Fruit fly (Drosophila melanogaster) Kc167 (cell line): ENCODE measurements around the gene CG15432.

Experiments used
- Myc ChIP-seq: fragments of >200 bp; optimal IDR thresholded peaks from 2 replicates; lab custom pipeline; 2017; ENCODE audit warnings: missing external identifiers
- Sin3A ChIP-seq: fragments of >200 bp; optimal IDR thresholded peaks from 2 replicates; lab custom pipeline; 2018; ENCODE audit warnings: missing external identifiers
- h ChIP-seq: fragments of >200 bp; optimal IDR thresholded peaks from 3 replicates; lab custom pipeline; 2018; ENCODE audit warnings: missing external identifiers
- insv ChIP-seq: fragments of >200 bp; optimal IDR thresholded peaks from 3 replicates; lab custom pipeline; 2018; ENCODE audit warnings: missing external identifiers
- psq ChIP-seq: fragments of >200 bp; optimal IDR thresholded peaks from 2 replicates; lab custom pipeline; 2017; ENCODE audit warnings: missing external identifiers
- ttk ChIP-seq: sonication (Bioruptor generic); optimal IDR thresholded peaks from 2 replicates; lab custom pipeline; 2017; ENCODE audit warnings: missing external identifiers

The CG15432 gene

dm6 chr2L:4442010-4442587 is at the start of gene CG15432, which contains the start of gene Sfp24F:
CG15432 (plus strand) TSS chr2L:4442320.
Sfp24F (minus strand) TSS chr2L:4442060.
- TF ChIP-seq insv (lab: Kevin White, UChicago) (no peak), psq (lab: Kevin White, UChicago) (no peak), h (lab: Kevin White, UChicago) (no peak), Myc (lab: Kevin White, UChicago) (no peak), ttk (lab: Kevin White, UChicago) (no peak), Sin3A (lab: Kevin White, UChicago) (no peak)

dm6 chr2L:4393842-4394421 is 48.2 kb upstream of the CG15432 start, which contains the start of gene CG3652:
CG3652 (minus strand) TSS chr2L:4393876.
- no peak for TF ChIP-seq h (lab: Kevin White, UChicago)
- TF ChIP-seq ttk (lab: Kevin White, UChicago): no peak
- TF ChIP-seq Myc (lab: Kevin White, UChicago): no peak
- no peak for TF ChIP-seq insv (lab: Kevin White, UChicago)
- TF ChIP-seq psq (lab: Kevin White, UChicago): no peak
- TF ChIP-seq Sin3A (lab: Kevin White, UChicago): no peak

dm6 chr2L:4400653-4401052 is 41.5 kb upstream of the CG15432 start, which contains the start of gene CG33003:
CG33003 (plus strand) TSS chr2L:4400953.
- TF ChIP-seq ttk (lab: Kevin White, UChicago) (no peak), Sin3A (lab: Kevin White, UChicago) (no peak), h (lab: Kevin White, UChicago) (no peak), insv (lab: Kevin White, UChicago) (no peak), Myc (lab: Kevin White, UChicago) (no peak), psq (lab: Kevin White, UChicago) (no peak)

- no peak for TF ChIP-seq ttk (lab: Kevin White, UChicago)
- no peak for TF ChIP-seq insv (lab: Kevin White, UChicago)
Measured at dm6 chr2L:4403013-4403604, 39.0 kb upstream of the CG15432 start, which contains the start of gene Dim1. Dim1 (plus strand) TSS chr2L:4403251.

- no peak for TF ChIP-seq h (lab: Kevin White, UChicago)
- TF ChIP-seq insv (lab: Kevin White, UChicago): no peak
Measured at dm6 chr2L:4410855-4411254, 31.3 kb upstream of the CG15432 start, which contains the start of gene CG43055. CG43055 (plus strand) TSS chr2L:4411155.

- TF ChIP-seq insv (lab: Kevin White, UChicago): no peak
- TF ChIP-seq Sin3A (lab: Kevin White, UChicago): no peak
- TF ChIP-seq h (lab: Kevin White, UChicago): no peak
- TF ChIP-seq psq (lab: Kevin White, UChicago): no peak
- no peak for TF ChIP-seq ttk (lab: Kevin White, UChicago)
- TF ChIP-seq Myc (lab: Kevin White, UChicago): no peak
Measured at dm6 chr2L:4414059-4414458, 28.1 kb upstream of the CG15432 start.

- TF ChIP-seq h (lab: Kevin White, UChicago) (no peak), insv (lab: Kevin White, UChicago) (no peak), Sin3A (lab: Kevin White, UChicago) (no peak), psq (lab: Kevin White, UChicago) (no peak), ttk (lab: Kevin White, UChicago) (no peak), Myc (lab: Kevin White, UChicago) (no peak)
Measured at dm6 chr2L:4416089-4416488, 26.0 kb upstream of the CG15432 start.

dm6 chr2L:4416903-4417302 is 25.2 kb upstream of the CG15432 start:
- no peak for TF ChIP-seq insv (lab: Kevin White, UChicago)
- no peak for TF ChIP-seq psq (lab: Kevin White, UChicago)
- no peak for TF ChIP-seq Myc (lab: Kevin White, UChicago)
- TF ChIP-seq ttk (lab: Kevin White, UChicago): no peak
- no peak for TF ChIP-seq Sin3A (lab: Kevin White, UChicago)

- TF ChIP-seq Myc (lab: Kevin White, UChicago): no peak
- TF ChIP-seq Sin3A (lab: Kevin White, UChicago): no peak
- no peak for TF ChIP-seq insv (lab: Kevin White, UChicago)
- no peak for TF ChIP-seq psq (lab: Kevin White, UChicago)
- no peak for TF ChIP-seq h (lab: Kevin White, UChicago)
- TF ChIP-seq ttk (lab: Kevin White, UChicago): no peak
Measured at dm6 chr2L:4417982-4418381, 24.1 kb upstream of the CG15432 start.

dm6 chr2L:4418819-4419218 is 23.3 kb upstream of the CG15432 start:
- no peak for TF ChIP-seq insv (lab: Kevin White, UChicago)
- TF ChIP-seq h (lab: Kevin White, UChicago): no peak
- no peak for TF ChIP-seq psq (lab: Kevin White, UChicago)
- TF ChIP-seq Sin3A (lab: Kevin White, UChicago): no peak
- TF ChIP-seq ttk (lab: Kevin White, UChicago): no peak
- TF ChIP-seq Myc (lab: Kevin White, UChicago): no peak

dm6 chr2L:4422154-4422553 is 20.0 kb upstream of the CG15432 start:
- TF ChIP-seq Sin3A (lab: Kevin White, UChicago): no peak
- no peak for TF ChIP-seq Myc (lab: Kevin White, UChicago)
- TF ChIP-seq h (lab: Kevin White, UChicago): no peak
- no peak for TF ChIP-seq insv (lab: Kevin White, UChicago)
- no peak for TF ChIP-seq psq (lab: Kevin White, UChicago)
- no peak for TF ChIP-seq ttk (lab: Kevin White, UChicago)
